4 worm cellular contexts compared by ENCODE assay signal in genomic region chrII:4904277-4904676, ce11.
A peak's percentile ranks its signal among the peaks of the same experiment; 100 is the strongest.
TF ChIP-seq lines count a peak whose summit lies in the region.

No protein-coding gene starts in this region.

TF ChIP-seq in whole organism, L2 larva, 48 proteins besides CTCF, POLR2A, EP300 and RAD21 (continues in another document):
- peak; percentile 89 for TF ChIP-seq nhr-129 (tag; optimal IDR thresholded peaks at IDR 0.05; lab: Kevin White, UChicago)
- TF ChIP-seq nhr-21 (tag; optimal IDR thresholded peaks at IDR 0.05; lab: Kevin White, UChicago), result peak; percentile 31
- no peak for TF ChIP-seq elt-3 (tag; optimal IDR thresholded peaks at IDR 0.05; lab: Kevin White, UChicago)
- no peak for TF ChIP-seq nhr-12 (tag; optimal IDR thresholded peaks at IDR 0.05; lab: Kevin White, UChicago)
- TF ChIP-seq ztf-4 (tag; optimal IDR thresholded peaks at IDR 0.05; lab: Kevin White, UChicago), result peak; percentile 39
- no peak for TF ChIP-seq egl-27 (tag; optimal IDR thresholded peaks at IDR 0.05; lab: Kevin White, UChicago)
- TF ChIP-seq Y55F3AM.14 (GFP tag; optimal IDR thresholded peaks at IDR 0.05; lab: Kevin White, UChicago), result no peak
- TF ChIP-seq nhr-77 (tag; optimal IDR thresholded peaks at IDR 0.05; lab: Kevin White, UChicago), result no peak
- TF ChIP-seq R02D3.7 (tag; optimal IDR thresholded peaks at IDR 0.05; lab: Kevin White, UChicago), result no peak
- TF ChIP-seq ZK546.5 (tag; optimal IDR thresholded peaks at IDR 0.05; lab: Kevin White, UChicago), result no peak
- TF ChIP-seq blmp-1 (tag; optimal IDR thresholded peaks at IDR 0.05; lab: Kevin White, UChicago; ENCODE audit: insufficient read depth), result no peak
- no peak for TF ChIP-seq peb-1 (tag; optimal IDR thresholded peaks at IDR 0.05; lab: Kevin White, UChicago)
- peak; percentile 69 for TF ChIP-seq nhr-25 (tag; optimal IDR thresholded peaks at IDR 0.05; lab: Kevin White, UChicago)
- no peak for TF ChIP-seq ceh-82 (tag; optimal IDR thresholded peaks at IDR 0.05; lab: Kevin White, UChicago)
- peak; percentile 6 for TF ChIP-seq nhr-6 (tag; optimal IDR thresholded peaks at IDR 0.05; lab: Kevin White, UChicago)
- no peak for TF ChIP-seq mbf-1 (tag; optimal IDR thresholded peaks at IDR 0.05; lab: Kevin White, UChicago)
- peak; percentile 59 for TF ChIP-seq ama-1 (optimal IDR thresholded peaks at IDR 0.05; lab: Kevin White, UChicago)
- no peak for TF ChIP-seq nhr-10 (tag; optimal IDR thresholded peaks at IDR 0.05; lab: Kevin White, UChicago)
- TF ChIP-seq dmd-4 (tag; optimal IDR thresholded peaks at IDR 0.05; lab: Kevin White, UChicago), result no peak
- peak; percentile 87 for TF ChIP-seq crh-2 (tag; optimal IDR thresholded peaks at IDR 0.05; lab: Kevin White, UChicago)
- peak in 1 of 2 experiments; percentile 83 for TF ChIP-seq lsy-2 (tag; optimal IDR thresholded peaks at IDR 0.05; lab: Kevin White, UChicago)
- peak; percentile 64 for TF ChIP-seq snpc-4 (tag; optimal IDR thresholded peaks at IDR 0.05; lab: Kevin White, UChicago)
- peak; percentile 71 for TF ChIP-seq fos-1 (tag; optimal IDR thresholded peaks at IDR 0.05; lab: Kevin White, UChicago)
- TF ChIP-seq ztf-11 (tag; optimal IDR thresholded peaks at IDR 0.05; lab: Kevin White, UChicago), result no peak

TF ChIP-seq in whole organism, L4 larva, 104 proteins besides CTCF, POLR2A, EP300 and RAD21 (continues in another document):
- TF ChIP-seq attf-4 (tag; optimal IDR thresholded peaks at IDR 0.05; lab: Kevin White, UChicago), result no peak
- TF ChIP-seq Y5F2A.4 (GFP tag; optimal IDR thresholded peaks at IDR 0.05; lab: Kevin White, UChicago), result no peak
- TF ChIP-seq lir-3 (tag; optimal IDR thresholded peaks at IDR 0.05; lab: Kevin White, UChicago), result no peak
- TF ChIP-seq snpc-4 (tag; optimal IDR thresholded peaks at IDR 0.05; lab: Kevin White, UChicago), result peak; percentile 7
- no peak for TF ChIP-seq zfp-2 (tag; optimal IDR thresholded peaks at IDR 0.05; lab: Kevin White, UChicago)
- TF ChIP-seq mep-1 (tag; optimal IDR thresholded peaks at IDR 0.05; lab: Kevin White, UChicago), result peak; percentile 78
- TF ChIP-seq nhr-11 (tag; optimal IDR thresholded peaks at IDR 0.05; lab: Kevin White, UChicago), result peak; percentile 71
- peak; percentile 64 for TF ChIP-seq rbr-2 (tag; optimal IDR thresholded peaks at IDR 0.05; lab: Kevin White, UChicago)
- TF ChIP-seq unc-130 (GFP tag; optimal IDR thresholded peaks at IDR 0.05; lab: Kevin White, UChicago), result peak; percentile 64
- TF ChIP-seq nhr-10 (tag; optimal IDR thresholded peaks at IDR 0.05; lab: Kevin White, UChicago), result no peak
- no peak for TF ChIP-seq R02D3.7 (tag; optimal IDR thresholded peaks at IDR 0.05; lab: Kevin White, UChicago)
- no peak for TF ChIP-seq spr-1 (tag; optimal IDR thresholded peaks at IDR 0.05; lab: Kevin White, UChicago)
- TF ChIP-seq aha-1 (tag; lab: Kevin White, UChicago), result no peak
- TF ChIP-seq tra-1 (GFP tag; IDR thresholded peaks at IDR 0.05; lab: Robert Waterston, UW), result peak; percentile 45; the same call in 1 of the 2 replicates
- no peak for TF ChIP-seq vab-7 (GFP tag; IDR thresholded peaks at IDR 0.05; lab: Robert Waterston, UW)
- TF ChIP-seq daf-16 (GFP tag; optimal IDR thresholded peaks at IDR 0.05; lab: Kevin White, UChicago), result peak in 1 of 2 experiments; percentile 16
- TF ChIP-seq daf-16 (tag; optimal IDR thresholded peaks at IDR 0.05; lab: Kevin White, UChicago), result peak; percentile 64
- no peak for TF ChIP-seq madf-5 (GFP tag; IDR thresholded peaks at IDR 0.05; lab: Robert Waterston, UW)
- no peak for TF ChIP-seq skn-1 (tag; optimal IDR thresholded peaks at IDR 0.05; lab: Kevin White, UChicago)
- no peak for TF ChIP-seq ceh-32 (tag; optimal IDR thresholded peaks at IDR 0.05; lab: Kevin White, UChicago; ENCODE audit: poor library complexity)
- peak; percentile 40 for TF ChIP-seq F37D6.2 (tag; optimal IDR thresholded peaks at IDR 0.05; lab: Kevin White, UChicago)
- peak; percentile 66 for TF ChIP-seq dmd-6 (GFP tag; IDR thresholded peaks at IDR 0.05; lab: Robert Waterston, UW)
- 0 out of 2 replicates have a peak, but pooled peaks have one; percentile 37 for TF ChIP-seq T26A8.4 (GFP tag; IDR thresholded peaks at IDR 0.05; lab: Robert Waterston, UW)
- no peak for TF ChIP-seq F44E2.7 (GFP tag; IDR thresholded peaks at IDR 0.05; lab: Robert Waterston, UW)
- TF ChIP-seq lin-1 (GFP tag; IDR thresholded peaks at IDR 0.05; lab: Robert Waterston, UW), result no peak

TF ChIP-seq in whole organism, late embryonic, 69 proteins besides CTCF, POLR2A, EP300 and RAD21 (continues in another document):
- TF ChIP-seq unc-55 (GFP tag; optimal IDR thresholded peaks at IDR 0.05; lab: Kevin White, UChicago) (peak; percentile 98), unc-42 (tag; optimal IDR thresholded peaks at IDR 0.05; lab: Kevin White, UChicago) (peak; percentile 86), ceh-31 (tag; optimal IDR thresholded peaks at IDR 0.05; lab: Kevin White, UChicago) (peak; percentile 64), Y22D7AL.16 (tag; optimal IDR thresholded peaks at IDR 0.05; lab: Kevin White, UChicago) (no peak), ets-4 (tag; optimal IDR thresholded peaks at IDR 0.05; lab: Kevin White, UChicago) (peak; percentile 1), tbx-7 (tag; optimal IDR thresholded peaks at IDR 0.05; lab: Kevin White, UChicago) (no peak), gmeb-2 (tag; optimal IDR thresholded peaks at IDR 0.05; lab: Kevin White, UChicago) (no peak), madf-2 (tag; optimal IDR thresholded peaks at IDR 0.05; lab: Kevin White, UChicago) (no peak), elt-2 (tag; optimal IDR thresholded peaks at IDR 0.05; lab: Kevin White, UChicago) (peak; percentile 7), fkh-6 (tag; optimal IDR thresholded peaks at IDR 0.05; lab: Kevin White, UChicago) (no peak), hlh-30 (tag; optimal IDR thresholded peaks at IDR 0.05; lab: Kevin White, UChicago; ENCODE audit: insufficient read depth) (peak; percentile 56), sox-2 (GFP tag; IDR thresholded peaks at IDR 0.05; lab: Robert Waterston, UW) (no peak), tbx-2 (tag; optimal IDR thresholded peaks at IDR 0.05; lab: Kevin White, UChicago) (peak; percentile 34), fkh-10 (GFP tag; optimal IDR thresholded peaks at IDR 0.05; lab: Kevin White, UChicago) (no peak), sdc-2 (tag; optimal IDR thresholded peaks at IDR 0.05; lab: Kevin White, UChicago) (no peak), pha-2 (tag; optimal IDR thresholded peaks at IDR 0.05; lab: Kevin White, UChicago) (no peak), unc-3 (GFP tag; conservative IDR thresholded peaks at IDR 0.05; lab: Robert Waterston, UW) (no peak), unc-3 (tag; optimal IDR thresholded peaks at IDR 0.05; lab: Kevin White, UChicago) (no peak), nfya-1 (tag; optimal IDR thresholded peaks at IDR 0.05; lab: Kevin White, UChicago) (peak; percentile 87), ceh-48 (tag; optimal IDR thresholded peaks at IDR 0.05; lab: Kevin White, UChicago) (no peak), K02D7.2 (tag; optimal IDR thresholded peaks at IDR 0.05; lab: Kevin White, UChicago) (no peak), rnt-1 (tag; optimal IDR thresholded peaks at IDR 0.05; lab: Kevin White, UChicago) (peak; percentile 70), sox-4 (tag; optimal IDR thresholded peaks at IDR 0.05; lab: Kevin White, UChicago) (no peak), unc-86 (tag; optimal IDR thresholded peaks at IDR 0.05; lab: Kevin White, UChicago) (no peak), pros-1 (tag; optimal IDR thresholded peaks at IDR 0.05; lab: Kevin White, UChicago) (no peak), ceh-22 (tag; optimal IDR thresholded peaks at IDR 0.05; lab: Kevin White, UChicago) (no peak), zip-5 (tag; optimal IDR thresholded peaks at IDR 0.05; lab: Kevin White, UChicago) (no peak)

TF ChIP-seq in whole organism, mixed stage, embryonic, 35 proteins besides CTCF, POLR2A, EP300 and RAD21 (continues in another document):
- TF ChIP-seq unc-120 (tag; optimal IDR thresholded peaks at IDR 0.05; lab: Kevin White, UChicago; ENCODE audit: poor library complexity, severe bottlenecking) (peak; percentile 34), cnd-1 (tag; optimal IDR thresholded peaks at IDR 0.05; lab: Kevin White, UChicago) (no peak), flh-1 (GFP tag; optimal IDR thresholded peaks at IDR 0.05; lab: Kevin White, UChicago) (no peak), sptf-1 (tag; optimal IDR thresholded peaks at IDR 0.05; lab: Kevin White, UChicago) (no peak), nhr-237 (tag; optimal IDR thresholded peaks at IDR 0.05; lab: Kevin White, UChicago) (peak; percentile 40), ham-2 (GFP tag; optimal IDR thresholded peaks at IDR 0.05; lab: Kevin White, UChicago) (peak; percentile 50), unc-39 (tag; optimal IDR thresholded peaks at IDR 0.05; lab: Kevin White, UChicago) (no peak), ceh-43 (GFP tag; optimal IDR thresholded peaks at IDR 0.05; lab: Kevin White, UChicago) (no peak), nhr-76 (tag; optimal IDR thresholded peaks at IDR 0.05; lab: Kevin White, UChicago) (no peak), tbx-8 (GFP tag; optimal IDR thresholded peaks at IDR 0.05; lab: Kevin White, UChicago) (no peak), ztf-11 (tag; optimal IDR thresholded peaks at IDR 0.05; lab: Kevin White, UChicago) (no peak), snpc-4 (tag; optimal IDR thresholded peaks at IDR 0.05; lab: Kevin White, UChicago) (no peak), nhr-2 (tag; optimal IDR thresholded peaks at IDR 0.05; lab: Kevin White, UChicago) (no peak), drap-1 (GFP tag; optimal IDR thresholded peaks at IDR 0.05; lab: Kevin White, UChicago) (no peak), lin-13 (tag; optimal IDR thresholded peaks at IDR 0.05; lab: Kevin White, UChicago) (no peak), M03D4.4 (tag; optimal IDR thresholded peaks at IDR 0.05; lab: Kevin White, UChicago) (no peak), hlh-1 (tag; optimal IDR thresholded peaks at IDR 0.05; lab: Kevin White, UChicago) (peak; percentile 84), unc-62 (GFP tag; optimal IDR thresholded peaks at IDR 0.05; lab: Kevin White, UChicago) (peak; percentile 97), zip-8 (tag; optimal IDR thresholded peaks at IDR 0.05; lab: Kevin White, UChicago) (no peak), ceh-39 (tag; optimal IDR thresholded peaks at IDR 0.05; lab: Kevin White, UChicago) (no peak), nhr-28 (tag; optimal IDR thresholded peaks at IDR 0.05; lab: Kevin White, UChicago) (no peak), sem-2 (GFP tag; optimal IDR thresholded peaks at IDR 0.05; lab: Kevin White, UChicago) (no peak), blmp-1 (tag; optimal IDR thresholded peaks at IDR 0.05; lab: Kevin White, UChicago) (no peak), nhr-12 (tag; optimal IDR thresholded peaks at IDR 0.05; lab: Kevin White, UChicago) (no peak), lin-32 (GFP tag; optimal IDR thresholded peaks at IDR 0.05; lab: Kevin White, UChicago) (no peak), pha-4 (tag; optimal IDR thresholded peaks at IDR 0.05; lab: Kevin White, UChicago) (peak; percentile 70), mls-2 (tag; optimal IDR thresholded peaks at IDR 0.05; lab: Kevin White, UChicago) (no peak), ces-1 (GFP tag; optimal IDR thresholded peaks at IDR 0.05; lab: Kevin White, UChicago) (peak; percentile 93), elt-1 (tag; optimal IDR thresholded peaks at IDR 0.05; lab: Kevin White, UChicago; ENCODE audit: borderline replicate concordance, insufficient read depth) (no peak), bed-3 (GFP tag; optimal IDR thresholded peaks at IDR 0.05; lab: Kevin White, UChicago) (no peak)
